Worm (Caenorhabditis elegans) whole organism, late embryonic: Measurements from ENCODE around the gene C36C5.15.

ENCODE experiments used
- ama-1 ChIP-seq: fragments of 150-350 bp; optimal IDR thresholded peaks from 2 replicates; lab custom pipeline; 2014
- ceh-24 ChIP-seq: sonication (generic microtip); optimal IDR thresholded peaks from 2 replicates; lab custom pipeline; 2016; ENCODE audit warnings: mild to moderate bottlenecking, missing genetic modification characterization, missing compliant biosample characterization
- ceh-34 ChIP-seq: sonication (generic microtip); optimal IDR thresholded peaks from 2 replicates; lab custom pipeline; 2016; ENCODE audit warnings: mild to moderate bottlenecking, missing genetic modification characterization, missing compliant biosample characterization
- dmd-4 ChIP-seq: sonication (generic microtip); optimal IDR thresholded peaks from 2 replicates; lab custom pipeline; 2016; ENCODE audit warnings: borderline replicate concordance, missing genetic modification characterization, missing compliant biosample characterization
- elt-2 ChIP-seq: sonication (generic microtip); optimal IDR thresholded peaks from 2 replicates; lab custom pipeline; 2016; ENCODE audit warnings: missing genetic modification reagents, missing genetic modification characterization, missing compliant biosample characterization
- lim-6 ChIP-seq: sonication (generic microtip); optimal IDR thresholded peaks from 2 replicates; lab custom pipeline; 2016; ENCODE audit warnings: missing genetic modification characterization, missing compliant biosample characterization
- nhr-11 ChIP-seq: fragments of 150-350 bp; optimal IDR thresholded peaks from 2 replicates; lab custom pipeline; 2014; ENCODE audit warnings: missing biosample characterization, missing genetic modification characterization
- pat-9 ChIP-seq: fragments of 200-800 bp; sonication (Bioruptor generic); optimal IDR thresholded peaks from 2 replicates; lab custom pipeline; 2018; ENCODE audit warnings: mild to moderate bottlenecking, missing genetic modification characterization, moderate library complexity, missing compliant biosample characterization
- rnt-1 ChIP-seq: sonication (generic microtip); optimal IDR thresholded peaks from 2 replicates; lab custom pipeline; 2016; ENCODE audit warnings: missing genetic modification characterization, missing compliant biosample characterization
- sox-2 ChIP-seq: fragments of 200-800 bp; sonication (Bioruptor generic); IDR thresholded peaks from 2 replicates; pipeline ENCODE4 v1.3.6; 2022; ENCODE audit warnings: missing genetic modification reagents, missing genetic modification characterization, missing compliant biosample characterization
- tbx-2 ChIP-seq: sonication (generic microtip); optimal IDR thresholded peaks from 2 replicates; lab custom pipeline; 2016; ENCODE audit warnings: missing genetic modification characterization, missing compliant biosample characterization
- ttx-3 ChIP-seq: sonication (generic microtip); optimal IDR thresholded peaks from 2 replicates; lab custom pipeline; 2016; ENCODE audit warnings: missing genetic modification reagents, missing genetic modification characterization, missing compliant biosample characterization
- unc-86 ChIP-seq: sonication (generic microtip); optimal IDR thresholded peaks from 2 replicates; lab custom pipeline; 2016; ENCODE audit warnings: missing genetic modification characterization, missing compliant biosample characterization
- zip-5 ChIP-seq: sonication (generic microtip); optimal IDR thresholded peaks from 2 replicates; lab custom pipeline; 2016; ENCODE audit warnings: missing genetic modification characterization, missing compliant biosample characterization

ce11 chrV:3165438-3165837 is 3.1 kb downstream of the C36C5.15 start, which contains the start of gene C36C5.14:
- TF ChIP-seq ttx-3 (tag; lab: Kevin White, UChicago), result no peak
- no peak for TF ChIP-seq ama-1 (lab: Kevin White, UChicago)
- TF ChIP-seq ceh-24 (tag; lab: Kevin White, UChicago), result no peak
- no peak for TF ChIP-seq tbx-2 (tag; lab: Kevin White, UChicago)
- no peak for TF ChIP-seq pat-9 (tag; lab: Kevin White, UChicago)
- TF ChIP-seq zip-5 (tag; lab: Kevin White, UChicago), result no peak
- no peak for TF ChIP-seq rnt-1 (tag; lab: Kevin White, UChicago)
- TF ChIP-seq elt-2 (tag; lab: Kevin White, UChicago), result no peak
- TF ChIP-seq dmd-4 (tag; lab: Kevin White, UChicago), result no peak
- no peak for TF ChIP-seq lim-6 (tag; lab: Kevin White, UChicago)
- no peak for TF ChIP-seq unc-86
- no peak for TF ChIP-seq nhr-11 (tag; lab: Kevin White, UChicago)
- no peak for TF ChIP-seq sox-2 (GFP tag; lab: Robert Waterston, UW)
- TF ChIP-seq ceh-34, result no peak
